Worm (Caenorhabditis elegans) whole organism, L1 larva: Measurements from ENCODE around the gene T25B9.11.

ENCODE experiments used
- C16A3.4 ChIP-seq: fragments of 150-350 bp; optimal IDR thresholded peaks from 2 replicates; lab custom pipeline; 2014; ENCODE audit warnings: missing biosample characterization, missing genetic modification characterization
- F16B12.6 ChIP-seq: fragments of 150-350 bp; optimal IDR thresholded peaks from 2 replicates; lab custom pipeline; 2014; ENCODE audit warnings: missing biosample characterization, missing genetic modification characterization
- Y116A8C.19 ChIP-seq: sonication (generic microtip); optimal IDR thresholded peaks from 2 replicates; lab custom pipeline; 2016; ENCODE audit warnings: missing compliant biosample characterization, missing genetic modification characterization, borderline replicate concordance
- ama-1 ChIP-seq: fragments of 150-350 bp; optimal IDR thresholded peaks from 2 replicates; lab custom pipeline; 2014
- blmp-1 ChIP-seq: fragments of 150-350 bp; optimal IDR thresholded peaks from 2 replicates; lab custom pipeline; 2014; ENCODE audit warnings: missing biosample characterization, missing genetic modification characterization
- ceh-63 ChIP-seq: fragments of 200-800 bp; sonication (Bioruptor generic); optimal IDR thresholded peaks from 2 replicates; lab custom pipeline; 2018; ENCODE audit warnings: mild to moderate bottlenecking, missing genetic modification characterization, missing compliant biosample characterization
- ceh-82 ChIP-seq, 3 experiments: fragments of 150-350 bp in 1 of 3; sonication (generic microtip) in 2 of 3; optimal IDR thresholded peaks; 2 replicates each; lab custom pipeline; 2014 to 2017; ENCODE audit warnings: missing biosample characterization in 3 of 3, missing genetic modification characterization in 3 of 3
- ceh-88 ChIP-seq: fragments of 200-800 bp; sonication (Bioruptor generic); IDR thresholded peaks from 2 replicates; pipeline ENCODE4 v1.3.6; 2022; ENCODE audit warnings: missing genetic modification characterization, missing compliant biosample characterization
- ces-1 ChIP-seq: fragments of 150-350 bp; optimal IDR thresholded peaks from 2 replicates; lab custom pipeline; 2014; ENCODE audit warnings: missing biosample characterization, missing genetic modification reagents, missing genetic modification characterization
- dpl-1 ChIP-seq, 3 experiments: fragments of 150-350 bp in 2 of 3; sonication (generic microtip) in 1 of 3; optimal IDR thresholded peaks; 2 replicates each; lab custom pipeline; 2014 to 2017; ENCODE audit warnings: missing biosample characterization in 3 of 3, missing genetic modification characterization in 3 of 3, missing genetic modification reagents in 3 of 3
- efl-1 ChIP-seq, 4 experiments: fragments of 150-350 bp; optimal IDR thresholded peaks in 3 of 4; peaks in 1 of 4; 1 replicate in 1 of 4; 2 replicates in 3 of 4; lab custom pipeline; 2014; ENCODE audit warnings: missing biosample characterization in 2 of 4, missing genetic modification characterization in 2 of 4, missing genetic modification reagents in 2 of 4
- efl-3 ChIP-seq: fragments of 200-800 bp; sonication (Bioruptor generic); optimal IDR thresholded peaks from 2 replicates; lab custom pipeline; 2018; ENCODE audit warnings: mild to moderate bottlenecking, missing genetic modification characterization, missing compliant biosample characterization
- egl-27 ChIP-seq, 2 experiments: fragments of 150-350 bp in 1 of 2; sonication (generic microtip); optimal IDR thresholded peaks; 3 replicates each; lab custom pipeline; 2017 to 2018; ENCODE audit warnings: missing biosample characterization in 2 of 2, missing genetic modification characterization in 2 of 2, missing genetic modification reagents in 2 of 2
- elt-2 ChIP-seq: sonication (generic microtip); optimal IDR thresholded peaks from 2 replicates; lab custom pipeline; 2016; ENCODE audit warnings: missing genetic modification characterization, mild to moderate bottlenecking, inconsistent platforms, missing compliant biosample characterization, missing genetic modification reagents
- elt-3 ChIP-seq, 6 experiments: fragments of 150-350 bp in 1 of 6; sonication (generic microtip); optimal IDR thresholded peaks; 2 replicates each; lab custom pipeline; 2017 to 2018; ENCODE audit warnings: missing biosample characterization in 6 of 6, missing genetic modification characterization in 6 of 6, inconsistent platforms in 1 of 6
- fkh-10 ChIP-seq: sonication (generic microtip); optimal IDR thresholded peaks from 2 replicates; lab custom pipeline; 2017; ENCODE audit warnings: missing biosample characterization, missing genetic modification reagents, missing genetic modification characterization
- fkh-4 ChIP-seq: sonication (generic microtip); optimal IDR thresholded peaks from 2 replicates; lab custom pipeline; 2016; ENCODE audit warnings: missing compliant biosample characterization, missing genetic modification characterization, borderline replicate concordance
- fkh-8 ChIP-seq: sonication (generic microtip); optimal IDR thresholded peaks from 2 replicates; lab custom pipeline; 2016; ENCODE audit warnings: mild to moderate bottlenecking, missing genetic modification characterization, missing compliant biosample characterization
- fos-1 ChIP-seq: fragments of 150-350 bp; optimal IDR thresholded peaks from 2 replicates; lab custom pipeline; 2014; ENCODE audit warnings: missing biosample characterization, missing genetic modification characterization
- grh-1 ChIP-seq: fragments of 200-800 bp; sonication (Bioruptor generic); IDR thresholded peaks from 2 replicates; pipeline ENCODE4 v1.3.6; 2022; ENCODE audit warnings: missing genetic modification reagents, missing genetic modification characterization, missing compliant biosample characterization
- hlh-17 ChIP-seq: fragments of 200-800 bp; sonication (Bioruptor generic); optimal IDR thresholded peaks from 2 replicates; lab custom pipeline; 2018; ENCODE audit warnings: missing genetic modification characterization, mild to moderate bottlenecking, missing compliant biosample characterization, moderate library complexity, borderline replicate concordance
- irx-1 ChIP-seq: sonication (generic microtip); optimal IDR thresholded peaks from 2 replicates; lab custom pipeline; 2016; ENCODE audit warnings: missing genetic modification characterization, missing compliant biosample characterization
- lin-35 ChIP-seq, 2 experiments: fragments of 150-350 bp; optimal IDR thresholded peaks; 2 replicates each; lab custom pipeline; 2014; ENCODE audit warnings: missing biosample characterization in 2 of 2, missing genetic modification characterization in 2 of 2, missing genetic modification reagents in 2 of 2
- lin-39 ChIP-seq: fragments of 150-350 bp; optimal IDR thresholded peaks from 2 replicates; lab custom pipeline; 2014; ENCODE audit warnings: missing biosample characterization, missing genetic modification reagents, missing genetic modification characterization
- lir-3 ChIP-seq: sonication (generic microtip); optimal IDR thresholded peaks from 2 replicates; lab custom pipeline; 2016; ENCODE audit warnings: mild to moderate bottlenecking, missing genetic modification characterization, moderate library complexity, missing compliant biosample characterization; ENCODE audit not compliant: poor library complexity
- lsy-2 ChIP-seq, 2 experiments: fragments of 150-350 bp; optimal IDR thresholded peaks; 2 replicates each; lab custom pipeline; 2014; ENCODE audit warnings: missing biosample characterization in 2 of 2, missing genetic modification characterization in 2 of 2
- mab-9 ChIP-seq: fragments of 200-800 bp; sonication (Bioruptor generic); IDR thresholded peaks from 2 replicates; pipeline ENCODE4 v1.3.6; 2022; ENCODE audit warnings: missing genetic modification reagents, missing genetic modification characterization, missing compliant biosample characterization
- mef-2 ChIP-seq: fragments of 150-350 bp; optimal IDR thresholded peaks from 2 replicates; lab custom pipeline; 2014; ENCODE audit warnings: missing biosample characterization, missing genetic modification characterization
- mep-1 ChIP-seq: fragments of 150-350 bp; optimal IDR thresholded peaks from 2 replicates; lab custom pipeline; 2014; ENCODE audit warnings: missing biosample characterization, missing genetic modification characterization
- nhr-28 ChIP-seq: fragments of 150-350 bp; optimal IDR thresholded peaks from 2 replicates; lab custom pipeline; 2014; ENCODE audit warnings: missing biosample characterization, missing genetic modification characterization
- nhr-47 ChIP-seq: sonication (generic microtip); optimal IDR thresholded peaks from 2 replicates; lab custom pipeline; 2016; ENCODE audit warnings: mild to moderate bottlenecking, missing genetic modification characterization, moderate library complexity, missing compliant biosample characterization
- nhr-84 ChIP-seq: sonication (generic microtip); optimal IDR thresholded peaks from 2 replicates; lab custom pipeline; 2017; ENCODE audit warnings: missing biosample characterization, missing genetic modification characterization
- nhr-85 ChIP-seq: sonication (generic microtip); peaks from one replicate; lab custom pipeline; 2016; ENCODE audit warnings: missing genetic modification characterization, inconsistent platforms, missing compliant biosample characterization
- nhr-90 ChIP-seq: sonication (generic microtip); optimal IDR thresholded peaks from 2 replicates; lab custom pipeline; 2016; ENCODE audit warnings: mild to moderate bottlenecking, missing genetic modification characterization, missing compliant biosample characterization; ENCODE audit not compliant: poor library complexity
- pqm-1 ChIP-seq: sonication (generic microtip); optimal IDR thresholded peaks from 3 replicates; lab custom pipeline; 2017; ENCODE audit warnings: missing biosample characterization, missing genetic modification characterization
- skn-1 ChIP-seq: fragments of 150-350 bp; optimal IDR thresholded peaks from 2 replicates; lab custom pipeline; 2014; ENCODE audit warnings: missing biosample characterization, missing genetic modification characterization
- snu-23 ChIP-seq: sonication (generic microtip); optimal IDR thresholded peaks from 2 replicates; lab custom pipeline; 2016; ENCODE audit warnings: missing genetic modification characterization, missing compliant biosample characterization
- sox-4 ChIP-seq: sonication (generic microtip); optimal IDR thresholded peaks from 2 replicates; lab custom pipeline; 2016; ENCODE audit warnings: missing genetic modification characterization, missing compliant biosample characterization
- sup-37 ChIP-seq: fragments of 200-800 bp; sonication (Bioruptor generic); optimal IDR thresholded peaks from 2 replicates; lab custom pipeline; 2018; ENCODE audit warnings: mild to moderate bottlenecking, missing genetic modification characterization, missing compliant biosample characterization
- swsn-7 ChIP-seq: sonication (generic microtip); optimal IDR thresholded peaks from 2 replicates; lab custom pipeline; 2016; ENCODE audit warnings: missing genetic modification characterization, missing compliant biosample characterization
- tbx-2 ChIP-seq: sonication (generic microtip); optimal IDR thresholded peaks from 2 replicates; lab custom pipeline; 2016; ENCODE audit warnings: missing genetic modification characterization, missing compliant biosample characterization
- unc-30 ChIP-seq: sonication (generic microtip); optimal IDR thresholded peaks from 2 replicates; lab custom pipeline; 2017; ENCODE audit warnings: missing biosample characterization, missing genetic modification characterization
- unc-62 ChIP-seq: fragments of 150-350 bp; optimal IDR thresholded peaks from 2 replicates; lab custom pipeline; 2014; ENCODE audit warnings: missing biosample characterization, missing genetic modification reagents, missing genetic modification characterization
- unc-86 ChIP-seq: sonication (generic microtip); optimal IDR thresholded peaks from 2 replicates; lab custom pipeline; 2016; ENCODE audit warnings: missing genetic modification characterization, missing compliant biosample characterization
- vab-15 ChIP-seq: sonication (generic microtip); optimal IDR thresholded peaks from 2 replicates; lab custom pipeline; 2017; ENCODE audit warnings: missing genotype, mild to moderate bottlenecking, missing genetic modification characterization, missing compliant biosample characterization
- xbp-1 ChIP-seq: sonication (generic microtip); optimal IDR thresholded peaks from 2 replicates; lab custom pipeline; 2016; ENCODE audit warnings: missing genetic modification characterization, missing compliant biosample characterization
- zag-1 ChIP-seq: fragments of 150-350 bp; optimal IDR thresholded peaks from 2 replicates; lab custom pipeline; 2014; ENCODE audit warnings: missing biosample characterization, missing genetic modification characterization
- zip-4 ChIP-seq: fragments of 200-800 bp; sonication (Bioruptor generic); optimal IDR thresholded peaks from 2 replicates; lab custom pipeline; 2018; ENCODE audit warnings: mild to moderate bottlenecking, missing genetic modification characterization, moderate library complexity, missing compliant biosample characterization
- ztf-11 ChIP-seq, 2 experiments: sonication (generic microtip); optimal IDR thresholded peaks; 2 replicates each; lab custom pipeline; 2016 to 2017; ENCODE audit warnings: missing genetic modification characterization in 2 of 2, missing biosample characterization in 1 of 2, missing compliant biosample characterization in 1 of 2
- ztf-4 ChIP-seq: fragments of 150-350 bp; optimal IDR thresholded peaks from 2 replicates; lab custom pipeline; 2014; ENCODE audit warnings: missing biosample characterization, missing genetic modification characterization

Gene T25B9.11

ce11 chrIV:10734527-10735436, 29.5 kb upstream of the T25B9.11 start, which contains the start of the genes orc-5 and cyb-1 (continued):
- TF ChIP-seq Y116A8C.19: no peak
- peak; percentile 85 to 93 for TF ChIP-seq lsy-2 (tag; optimal IDR thresholded peaks at IDR 0.05; lab: Kevin White, UChicago)
- no peak for TF ChIP-seq vab-15 (tag; lab: Kevin White, UChicago)
- no peak for TF ChIP-seq ceh-63 (GFP tag; lab: Kevin White, UChicago)
- TF ChIP-seq hlh-17 (GFP tag; lab: Kevin White, UChicago): no peak
- no peak for TF ChIP-seq ztf-4 (tag; lab: Kevin White, UChicago)
- TF ChIP-seq lir-3 (tag; lab: Kevin White, UChicago): peak; percentile 55
- peak; percentile 56 to 81 (median 71) for TF ChIP-seq ceh-82 (tag; optimal IDR thresholded peaks at IDR 0.05; lab: Kevin White, UChicago)
- peak; percentile 81 for TF ChIP-seq swsn-7 (tag; lab: Kevin White, UChicago)
- TF ChIP-seq unc-86 (tag; lab: Kevin White, UChicago): peak; percentile 71
- TF ChIP-seq fos-1 (tag; lab: Kevin White, UChicago): peak; percentile 34
- TF ChIP-seq fkh-8 (tag; lab: Kevin White, UChicago): peak; percentile 52
- peak; percentile 10 for TF ChIP-seq sup-37 (GFP tag; lab: Kevin White, UChicago)
- no peak for TF ChIP-seq unc-30
- no peak for TF ChIP-seq ceh-88 (GFP tag; lab: Robert Waterston, UW)
- TF ChIP-seq nhr-28 (tag; lab: Kevin White, UChicago): no peak
- TF ChIP-seq ztf-11 (tag; optimal IDR thresholded peaks at IDR 0.05; lab: Kevin White, UChicago): no peak
- peak; percentile 44 for TF ChIP-seq lin-39 (tag; lab: Kevin White, UChicago)
- peak; percentile 80 for TF ChIP-seq mep-1 (tag; lab: Kevin White, UChicago)
- TF ChIP-seq efl-3 (GFP tag; lab: Kevin White, UChicago): no peak
- TF ChIP-seq nhr-84 (tag; lab: Kevin White, UChicago): no peak
- no peak for TF ChIP-seq mab-9 (GFP tag; lab: Robert Waterston, UW)
- TF ChIP-seq blmp-1 (tag; lab: Kevin White, UChicago): peak; percentile 87
- peak; percentile 65 for TF ChIP-seq irx-1 (tag; lab: Kevin White, UChicago)
- TF ChIP-seq nhr-47 (tag; lab: Kevin White, UChicago): peak; percentile 88
- no peak for TF ChIP-seq egl-27 (tag; optimal IDR thresholded peaks at IDR 0.05; lab: Kevin White, UChicago)
- peak; percentile 79 for TF ChIP-seq nhr-85
- TF ChIP-seq sox-4 (tag; lab: Kevin White, UChicago): peak; percentile 27
- TF ChIP-seq ama-1: no peak
- TF ChIP-seq mef-2 (tag; lab: Kevin White, UChicago): no peak
- TF ChIP-seq unc-62: no peak
- TF ChIP-seq xbp-1 (tag; lab: Kevin White, UChicago): peak; percentile 86
- TF ChIP-seq zip-4 (GFP tag; lab: Kevin White, UChicago): no peak
- no peak for TF ChIP-seq ces-1 (GFP tag; lab: Kevin White, UChicago)
- TF ChIP-seq F16B12.6 (tag; lab: Kevin White, UChicago): peak; percentile 41
- peak; percentile 97 to 99 for TF ChIP-seq lin-35 (GFP tag; optimal IDR thresholded peaks at IDR 0.05; lab: Kevin White, UChicago)
- TF ChIP-seq pqm-1: no peak
- no peak for TF ChIP-seq elt-2 (tag; lab: Kevin White, UChicago)
- TF ChIP-seq elt-3 (tag; optimal IDR thresholded peaks at IDR 0.05; lab: Kevin White, UChicago): peak in 4 of 6 experiments; percentile 17 to 81 (median 44)
- TF ChIP-seq skn-1 (tag; lab: Kevin White, UChicago): peak; percentile 83
- TF ChIP-seq grh-1 (GFP tag; lab: Robert Waterston, UW): peak; percentile 74
- peak; percentile 90 for TF ChIP-seq snu-23 (GFP tag; lab: Kevin White, UChicago)
- TF ChIP-seq C16A3.4 (tag; lab: Kevin White, UChicago): peak; percentile 86
- TF ChIP-seq fkh-10: peak; percentile 17
- TF ChIP-seq tbx-2 (tag; lab: Kevin White, UChicago): peak; percentile 78
- peak; percentile 97 to 98 (median 97) for TF ChIP-seq dpl-1 (GFP tag; optimal IDR thresholded peaks at IDR 0.05; lab: Kevin White, UChicago)
- TF ChIP-seq zag-1 (tag; lab: Kevin White, UChicago): no peak
- no peak for TF ChIP-seq fkh-4 (tag; lab: Kevin White, UChicago)
- TF ChIP-seq nhr-90 (tag; lab: Kevin White, UChicago): peak; percentile 74
- TF ChIP-seq efl-1 (optimal IDR thresholded peaks at IDR 0.05; lab: Kevin White, UChicago): peak; percentile 94 to 98
- TF ChIP-seq efl-1 (GFP tag; optimal IDR thresholded peaks at IDR 0.05 in 1 of 2; lab: Kevin White, UChicago): peak; percentile 98 to 100
